Fruit fly (Drosophila melanogaster) whole organism, embryonic: ENCODE data around the gene His3.3B.

Experiments
- C15 ChIP-seq: fragments of 200-800 bp; sonication (Bioruptor generic); IDR thresholded peaks from 3 replicates; pipeline ENCODE4 v1.3.6; 2022; ENCODE audit warnings: missing biosample characterization, missing genetic modification characterization
- CG11093 ChIP-seq: fragments of 200-800 bp; sonication (Bioruptor generic); IDR thresholded peaks from 3 replicates; pipeline ENCODE4 v1.3.6; 2022; ENCODE audit warnings: missing biosample characterization, missing genetic modification characterization
- CG11398 ChIP-seq: fragments of 200-800 bp; sonication (Bioruptor generic); optimal IDR thresholded peaks from 2 replicates; lab custom pipeline; 2016; ENCODE audit warnings: missing biosample characterization, missing genetic modification characterization
- CG14710 ChIP-seq: fragments of 200-800 bp; sonication (Bioruptor generic); optimal IDR thresholded peaks from 3 replicates; lab custom pipeline; 2019; ENCODE audit warnings: missing biosample characterization, mild to moderate bottlenecking, missing genetic modification characterization, moderate library complexity
- CG15269 ChIP-seq: fragments of 200-800 bp; sonication (Bioruptor generic); optimal IDR thresholded peaks from 2 replicates; lab custom pipeline; 2018; ENCODE audit warnings: missing biosample characterization, mild to moderate bottlenecking, missing genetic modification characterization, moderate library complexity
- CG1602 ChIP-seq: fragments of 200-800 bp; sonication (Bioruptor generic); optimal IDR thresholded peaks from 3 replicates; lab custom pipeline; 2016; ENCODE audit warnings: missing biosample characterization, missing genetic modification characterization
- CG34376 ChIP-seq: fragments of 200-800 bp; sonication (Bioruptor generic); optimal IDR thresholded peaks from 2 replicates; lab custom pipeline; 2018; ENCODE audit warnings: missing biosample characterization, mild to moderate bottlenecking, missing genetic modification characterization
- CG3726 ChIP-seq: fragments of 200-800 bp; sonication (Bioruptor generic); IDR thresholded peaks from 3 replicates; pipeline ENCODE4, ENCODE4 v1.3.6; 2022; ENCODE audit warnings: missing biosample characterization, missing genetic modification characterization
- CG4730 ChIP-seq: fragments of 200-800 bp; sonication (Bioruptor generic); IDR thresholded peaks from 2 replicates; pipeline ENCODE4 v1.3.6; 2022; ENCODE audit warnings: missing biosample characterization, missing genetic modification characterization
- CG6854 ChIP-seq: fragments of 200-800 bp; sonication (Bioruptor generic); optimal IDR thresholded peaks from 3 replicates; lab custom pipeline; 2017; ENCODE audit warnings: missing biosample characterization, mild to moderate bottlenecking, missing genetic modification characterization
- CoRest ChIP-seq: fragments of 200-800 bp; sonication (Bioruptor generic); optimal IDR thresholded peaks from 3 replicates; lab custom pipeline; 2018; ENCODE audit warnings: missing biosample characterization, mild to moderate bottlenecking, missing genetic modification characterization, moderate library complexity
- D ChIP-seq, 2 experiments: fragments of 200-800 bp in 1 of 2; fragments of >200 bp in 1 of 2; sonication (Bioruptor generic) in 1 of 2; optimal IDR thresholded peaks; 2 replicates in 1 of 2; 3 replicates in 1 of 2; lab custom pipeline; 2017; ENCODE audit warnings: mild to moderate bottlenecking in 1 of 2, missing biosample characterization in 1 of 2, missing genetic modification characterization in 1 of 2, missing genetic modification reagents in 1 of 2
- Dbx ChIP-seq: fragments of 200-800 bp; sonication (Bioruptor generic); IDR thresholded peaks from 3 replicates; pipeline ENCODE4 v1.3.6; 2022; ENCODE audit warnings: missing biosample characterization, missing genetic modification characterization
- Dip3 ChIP-seq: fragments of 200-800 bp; sonication (Bioruptor generic); optimal IDR thresholded peaks from 3 replicates; lab custom pipeline; 2016; ENCODE audit warnings: missing biosample characterization, missing genetic modification characterization
- Dll ChIP-seq: fragments of 200-800 bp; sonication (Bioruptor generic); IDR thresholded peaks from 4 replicates; pipeline ENCODE4 v1.3.6; 2022; ENCODE audit warnings: missing biosample characterization, missing genetic modification characterization; ENCODE audit not compliant: partially characterized antibody
- Doc3 ChIP-seq: fragments of 200-800 bp; sonication (Bioruptor generic); IDR thresholded peaks from 3 replicates; pipeline ENCODE4 v1.3.6; 2022; ENCODE audit warnings: missing biosample characterization, missing genetic modification characterization; ENCODE audit not compliant: partially characterized antibody
- HLH3B ChIP-seq: fragments of 200-800 bp; sonication (Bioruptor generic); IDR thresholded peaks from 2 replicates; pipeline ENCODE4 v1.3.6; 2022; ENCODE audit warnings: missing biosample characterization, missing genetic modification characterization
- Jarid2 ChIP-seq: fragments of 200-800 bp; sonication (Bioruptor generic); optimal IDR thresholded peaks from 3 replicates; lab custom pipeline; 2017; ENCODE audit warnings: mild to moderate bottlenecking, missing biosample characterization, missing genetic modification reagents, missing genetic modification characterization
- Lhr ChIP-seq: fragments of 200-800 bp; sonication (Bioruptor generic); optimal IDR thresholded peaks from 3 replicates; lab custom pipeline; 2017; ENCODE audit warnings: mild to moderate bottlenecking, missing biosample characterization, missing genetic modification reagents, missing genetic modification characterization
- Lim3 ChIP-seq: fragments of 200-800 bp; sonication (Bioruptor generic); IDR thresholded peaks from 2 replicates; pipeline ENCODE4 v1.3.6; 2022; ENCODE audit warnings: missing biosample characterization, missing genetic modification characterization
- MESR4 ChIP-seq: fragments of 200-800 bp; sonication (Bioruptor generic); optimal IDR thresholded peaks from 2 replicates; lab custom pipeline; 2018; ENCODE audit warnings: missing biosample characterization, mild to moderate bottlenecking, missing genetic modification characterization, moderate library complexity
- Rx ChIP-seq: fragments of 200-800 bp; sonication (Bioruptor generic); IDR thresholded peaks from 2 replicates; pipeline ENCODE4 v1.3.6; 2022; ENCODE audit warnings: missing biosample characterization, missing genetic modification characterization
- Trl ChIP-seq, 3 experiments: fragments of >200 bp in 2 of 3; fragments of 200-800 bp in 1 of 3; sonication (Bioruptor generic) in 1 of 3; optimal IDR thresholded peaks; 2 replicates in 1 of 3; 3 replicates in 2 of 3; lab custom pipeline; 2016 to 2017; ENCODE audit warnings: missing biosample characterization in 1 of 3, missing genetic modification characterization in 1 of 3
- ab ChIP-seq: fragments of 200-800 bp; sonication (Bioruptor generic); optimal IDR thresholded peaks from 2 replicates; lab custom pipeline; 2016; ENCODE audit warnings: missing biosample characterization, missing genetic modification characterization
- aop ChIP-seq: fragments of 200-800 bp; sonication (Bioruptor generic); IDR thresholded peaks from 2 replicates; pipeline ENCODE4 v1.3.6; 2022; ENCODE audit warnings: missing biosample characterization, missing genetic modification characterization
- ap ChIP-seq: fragments of 200-800 bp; sonication (Bioruptor generic); IDR thresholded peaks from 2 replicates; pipeline ENCODE4 v1.3.6; 2022; ENCODE audit warnings: missing biosample characterization, missing genetic modification characterization
- ase ChIP-seq: fragments of 200-800 bp; sonication (Bioruptor generic); IDR thresholded peaks from 3 replicates; pipeline ENCODE4 v1.3.6; 2022; ENCODE audit warnings: missing biosample characterization, missing genetic modification characterization
- bab2 ChIP-seq: fragments of 200-800 bp; sonication (Bioruptor generic); optimal IDR thresholded peaks from 2 replicates; lab custom pipeline; 2016; ENCODE audit warnings: missing biosample characterization, missing genetic modification characterization
- cato ChIP-seq: fragments of 200-800 bp; sonication (Bioruptor generic); optimal IDR thresholded peaks from 2 replicates; lab custom pipeline; 2016; ENCODE audit warnings: missing biosample characterization, missing genetic modification characterization, borderline replicate concordance
- dimm ChIP-seq: fragments of 200-800 bp; sonication (Bioruptor generic); IDR thresholded peaks from 2 replicates; pipeline ENCODE4 v1.3.6; 2022; ENCODE audit warnings: missing biosample characterization, missing genetic modification characterization
- dmrt11E ChIP-seq: fragments of 200-800 bp; sonication (Bioruptor generic); optimal IDR thresholded peaks from 3 replicates; lab custom pipeline; 2018; ENCODE audit warnings: missing biosample characterization, mild to moderate bottlenecking, missing genetic modification characterization, moderate library complexity
- dmrt99B ChIP-seq: fragments of 200-800 bp; sonication (Bioruptor generic); optimal IDR thresholded peaks from 2 replicates; lab custom pipeline; 2018; ENCODE audit warnings: missing biosample characterization, mild to moderate bottlenecking, missing genetic modification characterization, moderate library complexity
- ewg ChIP-seq: fragments of 200-800 bp; sonication (Bioruptor generic); optimal IDR thresholded peaks from 3 replicates; lab custom pipeline; 2017; ENCODE audit warnings: mild to moderate bottlenecking, missing biosample characterization, missing genetic modification reagents, missing genetic modification characterization
- fd102C ChIP-seq: fragments of 200-800 bp; sonication (Bioruptor generic); optimal IDR thresholded peaks from 2 replicates; lab custom pipeline; 2018; ENCODE audit warnings: missing biosample characterization, mild to moderate bottlenecking, missing genetic modification characterization, moderate library complexity
- fd3F ChIP-seq: fragments of 200-800 bp; sonication (Bioruptor generic); optimal IDR thresholded peaks from 2 replicates; lab custom pipeline; 2018; ENCODE audit warnings: missing biosample characterization, mild to moderate bottlenecking, missing genetic modification characterization, moderate library complexity
- fd64A ChIP-seq: fragments of 200-800 bp; sonication (Bioruptor generic); optimal IDR thresholded peaks from 3 replicates; lab custom pipeline; 2018; ENCODE audit warnings: missing biosample characterization, mild to moderate bottlenecking, missing genetic modification characterization
- gce ChIP-seq: fragments of 200-800 bp; sonication (Bioruptor generic); IDR thresholded peaks from 3 replicates; pipeline ENCODE4 v1.3.6; 2022; ENCODE audit warnings: missing biosample characterization, missing genetic modification characterization
- gcm2 ChIP-seq: fragments of 200-800 bp; sonication (Bioruptor generic); optimal IDR thresholded peaks from 2 replicates; lab custom pipeline; 2016; ENCODE audit warnings: missing biosample characterization, missing genetic modification characterization
- hb ChIP-seq: fragments of 200-800 bp; sonication (Bioruptor generic); IDR thresholded peaks from 3 replicates; pipeline ENCODE4 v1.3.6; 2022; ENCODE audit warnings: missing biosample characterization, missing genetic modification characterization; ENCODE audit not compliant: partially characterized antibody
- klu ChIP-seq: fragments of 200-800 bp; sonication (Bioruptor generic); IDR thresholded peaks from 2 replicates; pipeline ENCODE4 v1.3.6; 2022; ENCODE audit warnings: missing biosample characterization, missing genetic modification characterization
- nom ChIP-seq: fragments of 200-800 bp; sonication (Bioruptor generic); optimal IDR thresholded peaks from 2 replicates; lab custom pipeline; 2017; ENCODE audit warnings: missing biosample characterization, missing genetic modification characterization, mild to moderate bottlenecking, moderate library complexity, missing genetic modification reagents
- sob ChIP-seq: fragments of 200-800 bp; sonication (Bioruptor generic); IDR thresholded peaks from 2 replicates; pipeline ENCODE4 v1.3.6; 2022; ENCODE audit warnings: missing biosample characterization, missing genetic modification characterization
- sqz ChIP-seq: fragments of 200-800 bp; sonication (Bioruptor generic); optimal IDR thresholded peaks from 3 replicates; lab custom pipeline; 2018; ENCODE audit warnings: missing biosample characterization, mild to moderate bottlenecking, missing genetic modification characterization
- sr ChIP-seq: fragments of 200-800 bp; sonication (Bioruptor generic); IDR thresholded peaks from 3 replicates; pipeline ENCODE4 v1.3.6; 2022; ENCODE audit warnings: missing biosample characterization, missing genetic modification characterization
- tup ChIP-seq: fragments of 200-800 bp; sonication (Bioruptor generic); optimal IDR thresholded peaks from 2 replicates; lab custom pipeline; 2016; ENCODE audit warnings: missing biosample characterization, mild to moderate bottlenecking, missing genetic modification characterization, moderate library complexity
- twi ChIP-seq: fragments of 200-800 bp; optimal IDR thresholded peaks from 2 replicates; lab custom pipeline; 2019; ENCODE audit warnings: missing biosample characterization, mild to moderate bottlenecking, missing genetic modification characterization, moderate library complexity
- wdn ChIP-seq: fragments of 200-800 bp; sonication (Bioruptor generic); IDR thresholded peaks from 2 replicates; pipeline ENCODE4 v1.3.6; 2022; ENCODE audit warnings: missing biosample characterization, missing genetic modification characterization
- wor ChIP-seq: fragments of 200-800 bp; sonication (Bioruptor generic); IDR thresholded peaks from 2 replicates; pipeline ENCODE4 v1.3.6; 2022; ENCODE audit warnings: missing biosample characterization, missing genetic modification characterization

Gene His3.3B

DNA sequence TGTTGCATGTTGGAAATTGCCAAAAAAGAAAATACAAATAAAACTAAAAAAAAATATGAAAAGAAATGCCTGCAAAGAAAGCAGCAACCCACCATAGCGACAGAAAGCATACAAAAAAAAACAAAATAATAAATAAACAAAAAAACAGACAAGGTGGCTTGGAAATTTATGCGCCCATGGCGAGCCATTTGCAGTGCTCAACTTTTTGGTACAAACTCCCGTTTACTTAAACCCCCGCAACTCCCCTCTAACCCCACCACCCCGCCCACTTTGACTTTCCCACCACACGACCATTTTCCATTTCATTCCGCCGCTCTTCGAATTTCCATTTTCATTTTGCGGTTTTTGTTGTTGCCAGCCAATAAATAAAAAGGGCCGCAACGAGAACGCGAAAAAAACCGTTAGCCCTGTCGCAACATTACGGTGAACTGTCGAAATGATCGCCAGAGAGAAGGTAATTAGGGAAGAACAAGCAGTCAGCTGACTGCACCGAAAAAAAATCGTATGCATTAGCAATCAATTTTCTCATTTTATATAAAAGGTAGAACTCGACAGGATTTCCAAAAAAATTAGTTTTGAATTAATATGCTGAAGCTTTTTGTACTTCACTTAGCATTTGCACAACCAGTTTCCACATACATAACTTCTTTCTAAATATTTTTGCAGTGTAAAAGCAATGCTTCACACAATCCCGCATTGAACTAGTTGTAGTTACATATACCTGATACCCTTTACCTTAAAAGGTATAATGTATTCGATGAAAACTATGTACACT is 19.5 kb downstream of the His3.3B start (continued):
- TF ChIP-seq hb = no peak
- TF ChIP-seq wdn (GFP tag; lab: Robert Waterston, UW) = no peak
- no peak for TF ChIP-seq CG3726 (GFP tag; lab: Robert Waterston, UW)
- TF ChIP-seq Lhr (GFP tag; lab: Kevin White, UChicago) = no peak
- TF ChIP-seq wor = no peak
- no peak for TF ChIP-seq nom (GFP tag; lab: Kevin White, UChicago)
- TF ChIP-seq cato = no peak
- TF ChIP-seq fd102C = no peak
- no peak for TF ChIP-seq twi (tag; lab: Kevin White, UChicago)
- no peak for TF ChIP-seq CG11093 (GFP tag; lab: Robert Waterston, UW)
- TF ChIP-seq gcm2 = no peak
- no peak for TF ChIP-seq CG34376 (GFP tag; lab: Kevin White, UChicago)
- peak; percentile 44 for TF ChIP-seq ewg
- peak; percentile 50 for TF ChIP-seq CG1602
- no peak for TF ChIP-seq Doc3
- TF ChIP-seq gce (GFP tag; lab: Robert Waterston, UW) = 0 out of 3 replicates have a peak, but pooled peaks have one; percentile 31
- peak; percentile 39 for TF ChIP-seq CG14710 (tag; lab: Kevin White, UChicago)
- no peak for TF ChIP-seq C15 (GFP tag; lab: Robert Waterston, UW)
- TF ChIP-seq ase = 0 out of 3 replicates have a peak, but pooled peaks have one; percentile 24
- TF ChIP-seq CG4730 (GFP tag; lab: Robert Waterston, UW) = peak; percentile 38; the same call in 1 of the 2 replicates
- TF ChIP-seq tup (GFP tag; lab: Kevin White, UChicago) = peak; percentile 2
- no peak for TF ChIP-seq aop (GFP tag; lab: Robert Waterston, UW)
- TF ChIP-seq sob (GFP tag; lab: Robert Waterston, UW) = peak; percentile 33; the same call in 1 of the 2 replicates
- 0 out of 2 replicates have a peak, but pooled peaks have one; percentile 31 for TF ChIP-seq HLH3B
- TF ChIP-seq Lim3 (GFP tag; lab: Robert Waterston, UW) = no peak
- TF ChIP-seq Trl (optimal IDR thresholded peaks at IDR 0.05; lab: Kevin White, UChicago) = no peak
- peak; percentile 34 for TF ChIP-seq Trl (GFP tag; optimal IDR thresholded peaks at IDR 0.05; lab: Kevin White, UChicago)
- TF ChIP-seq ap = no peak
- TF ChIP-seq Rx (GFP tag; lab: Robert Waterston, UW) = no peak
- no peak for TF ChIP-seq sr (GFP tag; lab: Robert Waterston, UW)
- no peak for TF ChIP-seq fd3F (GFP tag; lab: Kevin White, UChicago)
- no peak for TF ChIP-seq klu (GFP tag; lab: Robert Waterston, UW)
- TF ChIP-seq Dbx (GFP tag; lab: Robert Waterston, UW) = no peak
- TF ChIP-seq dimm (GFP tag; lab: Robert Waterston, UW) = no peak
- peak; percentile 60 for TF ChIP-seq CoRest
- no peak for TF ChIP-seq Dll
- TF ChIP-seq bab2 = peak; percentile 46
- TF ChIP-seq CG15269 = peak; percentile 54
- TF ChIP-seq MESR4 (GFP tag; lab: Kevin White, UChicago) = no peak
- no peak for TF ChIP-seq fd64A (GFP tag; lab: Kevin White, UChicago)
- TF ChIP-seq dmrt99B (tag; lab: Kevin White, UChicago) = peak; percentile 73
- TF ChIP-seq ab = no peak
- peak; percentile 10 for TF ChIP-seq CG11398 (GFP tag; lab: Kevin White, UChicago)
- no peak for TF ChIP-seq Dip3 (GFP tag; lab: Kevin White, UChicago)
- no peak for TF ChIP-seq CG6854 (GFP tag; lab: Kevin White, UChicago)
- no peak for TF ChIP-seq D (optimal IDR thresholded peaks at IDR 0.05; lab: Kevin White, UChicago)
- TF ChIP-seq D (GFP tag; optimal IDR thresholded peaks at IDR 0.05; lab: Kevin White, UChicago) = peak; percentile 8
- TF ChIP-seq sqz (GFP tag; lab: Kevin White, UChicago) = no peak
- TF ChIP-seq dmrt11E (tag; lab: Kevin White, UChicago) = peak; percentile 32
- no peak for TF ChIP-seq Jarid2 (GFP tag; lab: Kevin White, UChicago)
